Worm (Caenorhabditis elegans): ENCODE measurements around the gene sre-8.
"Not testable (repeated sequence)": the region's sequence is repeated elsewhere in the genome, so short reads cannot be mapped to it uniquely, and the experiment has no call there.

The sre-8 gene

ce11 chrV:14273019-14273418 lies 16.1 kb downstream of the sre-8 start, which contains the start of gene F40G12.6:
F40G12.6 (minus strand) TSS chrV:14273119.
- TF ChIP-seq fkh-10 (GFP tag; optimal IDR thresholded peaks at IDR 0.05), result no peak
- no peak for TF ChIP-seq nhr-25 (tag; optimal IDR thresholded peaks at IDR 0.05)
- no peak for TF ChIP-seq mml-1 (tag; optimal IDR thresholded peaks at IDR 0.05)

DNA sequence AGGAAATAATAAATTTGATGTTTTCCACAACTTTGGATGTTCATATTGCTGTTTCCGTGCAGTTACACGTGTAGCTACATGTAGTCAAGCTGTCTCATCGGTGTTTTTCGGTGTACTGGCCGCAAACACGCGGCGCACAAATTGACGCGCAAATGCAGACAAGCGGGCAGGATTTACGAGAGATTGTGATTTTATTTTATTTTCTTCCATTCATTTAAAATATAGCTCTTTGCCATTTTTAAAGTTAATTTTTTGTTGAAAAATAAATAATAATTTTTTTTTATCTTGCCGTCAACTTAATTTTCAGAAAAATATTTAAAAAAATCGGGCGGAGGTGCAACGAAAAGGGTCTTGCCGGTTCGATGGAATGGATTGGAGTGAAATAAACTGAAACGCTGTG lies 17.4 kb downstream of the sre-8 start, which contains the start of gene F40G12.7:
Gene F40G12.7, plus strand, starts transcription at position 301 of the 400 bp plus-strand sequence.
- not testable (repeated sequence) for TF ChIP-seq tbx-2 (tag; optimal IDR thresholded peaks at IDR 0.05); unc-62 (GFP tag; optimal IDR thresholded peaks at IDR 0.05); mml-1 (tag; optimal IDR thresholded peaks at IDR 0.05)

ce11 chrV:14279777-14280176 lies 22.9 kb downstream of the sre-8 start, which contains the start of gene srt-33:
srt-33 (minus strand) TSS chrV:14279877.
- TF ChIP-seq skn-1 (tag; optimal IDR thresholded peaks at IDR 0.05), result no peak

DNA sequence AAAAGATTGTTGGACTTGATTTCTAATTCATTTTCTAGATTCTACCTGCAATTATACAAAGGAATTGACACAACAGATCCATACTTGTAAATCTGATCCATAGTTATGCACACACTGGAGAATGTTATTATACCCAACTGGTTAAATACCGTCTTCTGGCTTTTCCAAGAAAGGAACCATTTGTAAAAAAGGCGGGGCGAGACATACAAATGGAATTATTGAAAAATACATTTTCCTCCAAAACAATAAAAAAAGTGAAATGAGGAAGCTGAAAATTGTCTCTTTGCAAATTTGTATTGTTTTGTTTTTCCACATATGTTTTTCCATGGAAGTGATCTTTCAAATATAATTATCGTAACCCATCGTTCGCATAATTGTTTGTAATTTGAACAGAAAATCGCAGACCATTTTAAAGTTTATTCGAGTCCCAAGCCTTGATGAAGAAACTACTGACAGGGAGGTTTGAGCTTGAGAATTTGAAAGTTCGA lies 25.4 kb downstream of the sre-8 start, which contains the start of the genes srt-74 and F40G12.9:
Gene srt-74, minus strand, starts transcription at position 101 of the 488 bp plus-strand sequence.
Gene F40G12.9, plus strand, starts transcription at position 438 of the 488 bp plus-strand sequence.
- TF ChIP-seq egl-5 (tag; optimal IDR thresholded peaks at IDR 0.05) (no peak), nhr-237 (tag; optimal IDR thresholded peaks at IDR 0.05) (no peak), nhr-67 (tag; optimal IDR thresholded peaks at IDR 0.05) (no peak), sea-2 (GFP tag; optimal IDR thresholded peaks at IDR 0.05) (no peak), snpc-4 (tag; optimal IDR thresholded peaks at IDR 0.05) (no peak), nhr-23 (tag; optimal IDR thresholded peaks at IDR 0.05) (no peak), eor-1 (tag; optimal IDR thresholded peaks at IDR 0.05) (no peak), nhr-77 (tag; optimal IDR thresholded peaks at IDR 0.05) (no peak), elt-2 (tag; optimal IDR thresholded peaks at IDR 0.05) (no peak), nhr-76 (tag; optimal IDR thresholded peaks at IDR 0.05) (no peak), nhr-12 (tag; optimal IDR thresholded peaks at IDR 0.05) (no peak)

- TF ChIP-seq ztf-4 (tag; optimal IDR thresholded peaks at IDR 0.05), result no peak
- no peak for TF ChIP-seq hmg-11 (tag; optimal IDR thresholded peaks at IDR 0.05)
- no peak for TF ChIP-seq lsy-12 (tag; optimal IDR thresholded peaks at IDR 0.05)
- TF ChIP-seq tbx-2 (tag; optimal IDR thresholded peaks at IDR 0.05), result no peak
Measured at ce11 chrV:14283241-14283640, 26.3 kb downstream of the sre-8 start, which contains the start of gene F40G12.10. F40G12.10 (plus strand) TSS chrV:14283541.

DNA sequence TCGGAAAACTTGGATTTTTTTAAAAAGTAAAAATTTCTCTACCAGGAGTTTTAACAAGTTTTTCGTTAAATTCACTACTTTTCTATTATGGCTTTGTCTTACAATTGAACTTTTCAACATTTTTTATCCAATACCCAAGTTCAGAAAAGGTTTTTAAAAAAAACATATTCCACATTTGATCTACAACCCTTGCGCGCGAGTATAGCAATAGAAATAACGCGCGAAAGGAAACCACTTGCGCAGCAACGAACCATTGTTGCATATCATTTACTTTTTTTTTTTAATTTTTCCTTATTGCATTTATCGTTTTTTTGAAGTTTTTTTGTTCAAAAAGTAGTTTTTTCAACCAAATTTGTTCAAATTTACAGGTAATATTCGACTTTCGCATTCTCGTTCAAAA lies 28.9 kb downstream of the sre-8 start, which contains the start of gene F40G12.11:
Gene F40G12.11, plus strand, starts transcription at position 369 of the 400 bp plus-strand sequence.
- TF ChIP-seq elt-1 (tag; optimal IDR thresholded peaks at IDR 0.05) (no peak), ZK546.5 (tag; optimal IDR thresholded peaks at IDR 0.05) (no peak), ama-1 (optimal IDR thresholded peaks at IDR 0.05) (no peak), egl-5 (tag; optimal IDR thresholded peaks at IDR 0.05) (no peak), pqm-1 (tag; optimal IDR thresholded peaks at IDR 0.05) (no peak), jun-1 (tag; optimal IDR thresholded peaks at IDR 0.05) (no peak), nhr-67 (tag; optimal IDR thresholded peaks at IDR 0.05) (no peak), ztf-11 (tag; optimal IDR thresholded peaks at IDR 0.05) (no peak), ztf-4 (tag; optimal IDR thresholded peaks at IDR 0.05) (no peak), hmg-11 (tag; optimal IDR thresholded peaks at IDR 0.05) (no peak), fos-1 (tag; optimal IDR thresholded peaks at IDR 0.05) (no peak), fkh-10 (GFP tag; optimal IDR thresholded peaks at IDR 0.05) (no peak), unc-39 (tag; optimal IDR thresholded peaks at IDR 0.05) (no peak), nhr-43 (tag; optimal IDR thresholded peaks at IDR 0.05; ENCODE audit: poor library complexity, severe bottlenecking) (no peak), tbx-2 (tag; optimal IDR thresholded peaks at IDR 0.05) (no peak), ceh-9 (tag; optimal IDR thresholded peaks at IDR 0.05) (no peak), skn-1 (tag; optimal IDR thresholded peaks at IDR 0.05) (no peak), nhr-76 (tag; optimal IDR thresholded peaks at IDR 0.05) (no peak)

ce11 chrV:14289363-14289762 lies 32.5 kb downstream of the sre-8 start, which contains the start of gene F14D7.1:
F14D7.1 (minus strand) TSS chrV:14289463.
- no peak for TF ChIP-seq ztf-11 (tag; optimal IDR thresholded peaks at IDR 0.05)
- no peak for TF ChIP-seq zag-1 (tag; optimal IDR thresholded peaks at IDR 0.05)
- no peak for TF ChIP-seq ceh-16 (tag; optimal IDR thresholded peaks at IDR 0.05)
- TF ChIP-seq lin-15B (tag; optimal IDR thresholded peaks at IDR 0.05), result no peak
- TF ChIP-seq lin-39 (tag; optimal IDR thresholded peaks at IDR 0.05), result no peak
- no peak for TF ChIP-seq pqm-1 (tag; optimal IDR thresholded peaks at IDR 0.05)
- no peak for TF ChIP-seq fos-1 (tag; optimal IDR thresholded peaks at IDR 0.05)
- no peak for TF ChIP-seq aly-2 (tag; optimal IDR thresholded peaks at IDR 0.05)
- TF ChIP-seq elt-3 (tag; optimal IDR thresholded peaks at IDR 0.05), result no peak
- TF ChIP-seq mml-1 (tag; optimal IDR thresholded peaks at IDR 0.05), result no peak
- TF ChIP-seq skn-1 (tag; optimal IDR thresholded peaks at IDR 0.05), result no peak
- no peak for TF ChIP-seq R02D3.7 (tag; optimal IDR thresholded peaks at IDR 0.05)
- TF ChIP-seq pha-4 (tag; optimal IDR thresholded peaks at IDR 0.05), result no peak
- TF ChIP-seq snpc-4 (tag; optimal IDR thresholded peaks at IDR 0.05), result no peak
- no peak for TF ChIP-seq tbx-2 (tag; optimal IDR thresholded peaks at IDR 0.05)
- no peak for TF ChIP-seq ceh-9 (tag; optimal IDR thresholded peaks at IDR 0.05)
- TF ChIP-seq egl-5 (tag; optimal IDR thresholded peaks at IDR 0.05), result no peak
- no peak for TF ChIP-seq elt-2 (tag; optimal IDR thresholded peaks at IDR 0.05)

Data from whole organism, L3 larva.